Fruit fly (Drosophila melanogaster) whole organism, adult: ENCODE results near the gene CG32708.

Experiments used
- CG1620 ChIP-seq: fragments of 200-800 bp; sonication (Bioruptor generic); optimal IDR thresholded peaks from 2 replicates; lab custom pipeline; 2016; ENCODE audit warnings: missing biosample characterization, missing genetic modification characterization
- CG33017 ChIP-seq: fragments of 200-800 bp; sonication (Bioruptor generic); optimal IDR thresholded peaks from 2 replicates; lab custom pipeline; 2018; ENCODE audit warnings: missing biosample characterization, mild to moderate bottlenecking, missing genetic modification characterization, moderate library complexity
- ovo ChIP-seq: fragments of 200-800 bp; sonication (Bioruptor generic); optimal IDR thresholded peaks from 2 replicates; lab custom pipeline; 2016; ENCODE audit warnings: missing biosample characterization, missing genetic modification characterization

- TF ChIP-seq ovo (no peak), CG33017 (tag; lab: Kevin White, UChicago) (no peak), CG1620 (GFP tag; lab: Kevin White, UChicago) (no peak)
Observed at dm6 chrX:9036113-9036512, 49.6 kb upstream of the CG32708 start.
